Worm (Caenorhabditis elegans) whole organism, L3 larva: ENCODE results near the gene F13C5.2.

Source experiments
- R02D3.7 ChIP-seq: fragments of 150-350 bp; optimal IDR thresholded peaks from 2 replicates; lab custom pipeline; 2014; ENCODE audit warnings: missing biosample characterization, missing genetic modification characterization
- ZK546.5 ChIP-seq: sonication (generic microtip); optimal IDR thresholded peaks from 2 replicates; lab custom pipeline; 2017; ENCODE audit warnings: missing biosample characterization, missing genetic modification characterization
- aly-2 ChIP-seq: fragments of 150-350 bp; optimal IDR thresholded peaks from 2 replicates; lab custom pipeline; 2014; ENCODE audit warnings: missing biosample characterization, missing genetic modification characterization
- ama-1 ChIP-seq: fragments of 150-350 bp; optimal IDR thresholded peaks from 2 replicates; lab custom pipeline; 2018
- ceh-16 ChIP-seq: sonication (generic microtip); optimal IDR thresholded peaks from 2 replicates; lab custom pipeline; 2017; ENCODE audit warnings: missing biosample characterization, missing genetic modification characterization
- ceh-82 ChIP-seq: fragments of 150-350 bp; optimal IDR thresholded peaks from 2 replicates; lab custom pipeline; 2014; ENCODE audit warnings: missing biosample characterization, missing genetic modification characterization
- ceh-9 ChIP-seq: sonication (generic microtip); optimal IDR thresholded peaks from 2 replicates; lab custom pipeline; 2018; ENCODE audit warnings: missing biosample characterization, missing genetic modification characterization
- daf-12 ChIP-seq: fragments of 150-350 bp; optimal IDR thresholded peaks from 2 replicates; lab custom pipeline; 2014; ENCODE audit warnings: missing biosample characterization, missing genetic modification reagents, missing genetic modification characterization
- egl-27 ChIP-seq: sonication (generic microtip); optimal IDR thresholded peaks from 4 replicates; lab custom pipeline; 2017; ENCODE audit warnings: missing biosample characterization, missing genetic modification reagents, missing genetic modification characterization
- egl-5 ChIP-seq: fragments of 150-350 bp; optimal IDR thresholded peaks from 2 replicates; lab custom pipeline; 2017; ENCODE audit warnings: missing biosample characterization, missing genetic modification reagents, missing genetic modification characterization, inconsistent platforms
- elt-2 ChIP-seq: sonication (generic microtip); optimal IDR thresholded peaks from 2 replicates; lab custom pipeline; 2016; ENCODE audit warnings: missing genetic modification reagents, mild to moderate bottlenecking, missing genetic modification characterization, missing compliant biosample characterization
- elt-3 ChIP-seq, 3 experiments: fragments of 150-350 bp in 1 of 3; sonication (generic microtip) in 2 of 3; optimal IDR thresholded peaks; 2 replicates in 2 of 3; 4 replicates in 1 of 3; lab custom pipeline; 2014 to 2017; ENCODE audit warnings: missing biosample characterization in 3 of 3, missing genetic modification characterization in 3 of 3
- eor-1 ChIP-seq, 2 experiments: fragments of 150-350 bp; optimal IDR thresholded peaks; 2 replicates each; lab custom pipeline; 2014 to 2018; ENCODE audit warnings: missing biosample characterization in 2 of 2, missing genetic modification characterization in 2 of 2
- fkh-10 ChIP-seq: sonication (generic microtip); optimal IDR thresholded peaks from 2 replicates; lab custom pipeline; 2017; ENCODE audit warnings: missing biosample characterization, missing genetic modification reagents, missing genetic modification characterization
- fkh-2 ChIP-seq: fragments of 150-350 bp; optimal IDR thresholded peaks from 2 replicates; lab custom pipeline; 2014; ENCODE audit warnings: missing biosample characterization, missing genetic modification reagents, missing genetic modification characterization
- fos-1 ChIP-seq: fragments of 150-350 bp; optimal IDR thresholded peaks from 2 replicates; lab custom pipeline; 2014; ENCODE audit warnings: missing biosample characterization, missing genetic modification characterization
- hmg-11 ChIP-seq: sonication (generic microtip); optimal IDR thresholded peaks from 2 replicates; lab custom pipeline; 2016; ENCODE audit warnings: missing genetic modification characterization, missing compliant biosample characterization
- lin-15B ChIP-seq: fragments of 150-350 bp; optimal IDR thresholded peaks from 2 replicates; lab custom pipeline; 2014; ENCODE audit warnings: missing biosample characterization, missing genetic modification characterization
- lin-39 ChIP-seq: fragments of 150-350 bp; optimal IDR thresholded peaks from 2 replicates; lab custom pipeline; 2018; ENCODE audit warnings: missing biosample characterization, missing genetic modification reagents, missing genetic modification characterization
- lsy-12 ChIP-seq: sonication (generic microtip); optimal IDR thresholded peaks from 2 replicates; lab custom pipeline; 2016; ENCODE audit warnings: mild to moderate bottlenecking, missing genetic modification characterization, missing compliant biosample characterization
- mdl-1 ChIP-seq: fragments of 150-350 bp; optimal IDR thresholded peaks from 2 replicates; lab custom pipeline; 2014; ENCODE audit warnings: missing biosample characterization, missing genetic modification characterization
- mml-1 ChIP-seq: fragments of 150-350 bp; sonication (generic microtip); optimal IDR thresholded peaks from 3 replicates; lab custom pipeline; 2014; ENCODE audit warnings: missing biosample characterization, missing genetic modification characterization
- nfya-1 ChIP-seq: sonication (generic microtip); optimal IDR thresholded peaks from 2 replicates; lab custom pipeline; 2017; ENCODE audit warnings: missing genetic modification characterization, mild to moderate bottlenecking, missing compliant biosample characterization, antibody characterized with exemption, moderate library complexity; ENCODE audit not compliant: insufficient read depth
- nhr-11 ChIP-seq: fragments of 150-350 bp; optimal IDR thresholded peaks from 2 replicates; lab custom pipeline; 2014; ENCODE audit warnings: missing biosample characterization, missing genetic modification characterization
- nhr-12 ChIP-seq: fragments of 150-350 bp; optimal IDR thresholded peaks from 2 replicates; lab custom pipeline; 2014; ENCODE audit warnings: missing biosample characterization, missing genetic modification characterization
- nhr-237 ChIP-seq: fragments of 150-350 bp; optimal IDR thresholded peaks from 2 replicates; lab custom pipeline; 2014; ENCODE audit warnings: missing biosample characterization, missing genetic modification characterization
- nhr-28 ChIP-seq: fragments of 150-350 bp; optimal IDR thresholded peaks from 2 replicates; lab custom pipeline; 2014; ENCODE audit warnings: missing biosample characterization, missing genetic modification characterization
- nhr-43 ChIP-seq: sonication (generic microtip); optimal IDR thresholded peaks from 2 replicates; lab custom pipeline; 2016; ENCODE audit warnings: mild to moderate bottlenecking, missing genetic modification characterization, missing compliant biosample characterization; ENCODE audit not compliant: poor library complexity, severe bottlenecking
- nhr-67 ChIP-seq: fragments of 150-350 bp; optimal IDR thresholded peaks from 2 replicates; lab custom pipeline; 2014; ENCODE audit warnings: missing biosample characterization, missing genetic modification characterization
- nhr-76 ChIP-seq: fragments of 150-350 bp; sonication (generic microtip); optimal IDR thresholded peaks from 5 replicates; lab custom pipeline; 2014; ENCODE audit warnings: missing biosample characterization, missing genetic modification characterization
- pha-4 ChIP-seq: fragments of 150-350 bp; optimal IDR thresholded peaks from 2 replicates; lab custom pipeline; 2014; ENCODE audit warnings: missing biosample characterization, missing genetic modification reagents, missing genetic modification characterization
- pqm-1 ChIP-seq: fragments of 150-350 bp; optimal IDR thresholded peaks from 2 replicates; lab custom pipeline; 2017; ENCODE audit warnings: missing biosample characterization, missing genetic modification characterization, inconsistent platforms
- sea-2 ChIP-seq: fragments of 150-350 bp; sonication (generic microtip); optimal IDR thresholded peaks from 4 replicates; lab custom pipeline; 2014; ENCODE audit warnings: missing biosample characterization, missing genetic modification reagents, missing genetic modification characterization
- skn-1 ChIP-seq: fragments of 150-350 bp; optimal IDR thresholded peaks from 2 replicates; lab custom pipeline; 2014; ENCODE audit warnings: missing biosample characterization, missing genetic modification characterization
- snpc-4 ChIP-seq: fragments of 150-350 bp; optimal IDR thresholded peaks from 2 replicates; lab custom pipeline; 2014; ENCODE audit warnings: missing biosample characterization, missing genetic modification characterization
- tbx-2 ChIP-seq: sonication (generic microtip); optimal IDR thresholded peaks from 2 replicates; lab custom pipeline; 2016; ENCODE audit warnings: mild to moderate bottlenecking, missing genetic modification characterization, missing compliant biosample characterization
- unc-39 ChIP-seq: sonication (generic microtip); optimal IDR thresholded peaks from 4 replicates; lab custom pipeline; 2017; ENCODE audit warnings: missing biosample characterization, missing genetic modification characterization
- zag-1 ChIP-seq: fragments of 150-350 bp; optimal IDR thresholded peaks from 2 replicates; lab custom pipeline; 2014; ENCODE audit warnings: missing biosample characterization, missing genetic modification characterization
- ztf-11 ChIP-seq: fragments of 150-350 bp; optimal IDR thresholded peaks from 2 replicates; lab custom pipeline; 2014; ENCODE audit warnings: missing biosample characterization, missing genetic modification characterization
- ztf-4 ChIP-seq: fragments of 150-350 bp; optimal IDR thresholded peaks from 2 replicates; lab custom pipeline; 2014; ENCODE audit warnings: missing biosample characterization, missing genetic modification characterization

Gene F13C5.2

ce11 chrX:599476-599875 lies 5.7 kb downstream of the F13C5.2 start, which contains the start of gene F13C5.3:
Gene F13C5.3, minus strand, starts transcription at chrX:599576.
- no peak for TF ChIP-seq mml-1 (tag; lab: Kevin White, UChicago)
- no peak for TF ChIP-seq nhr-12 (tag; lab: Kevin White, UChicago)
- TF ChIP-seq ceh-16 (tag; lab: Kevin White, UChicago) = no peak
- TF ChIP-seq sea-2 = no peak
- TF ChIP-seq mdl-1 = no peak
- TF ChIP-seq ceh-82 = no peak
- no peak for TF ChIP-seq lin-15B (tag; lab: Kevin White, UChicago)
- TF ChIP-seq zag-1 (tag; lab: Kevin White, UChicago) = no peak
- TF ChIP-seq nhr-67 = no peak
- no peak for TF ChIP-seq eor-1 (tag; optimal IDR thresholded peaks at IDR 0.05; lab: Kevin White, UChicago)
- TF ChIP-seq egl-27 (tag; lab: Kevin White, UChicago) = no peak
- TF ChIP-seq ztf-4 (tag; lab: Kevin White, UChicago) = no peak
- TF ChIP-seq aly-2 (tag; lab: Kevin White, UChicago) = no peak
- TF ChIP-seq tbx-2 (tag; lab: Kevin White, UChicago) = no peak
- TF ChIP-seq R02D3.7 (tag; lab: Kevin White, UChicago) = no peak
- TF ChIP-seq ztf-11 (tag; lab: Kevin White, UChicago) = no peak
- TF ChIP-seq nhr-11 (tag; lab: Kevin White, UChicago) = no peak

ce11 chrX:600671-601070 lies 6.9 kb downstream of the F13C5.2 start:
- no peak for TF ChIP-seq lin-39
- no peak for TF ChIP-seq nhr-43
- TF ChIP-seq ceh-9 (tag; lab: Kevin White, UChicago) = no peak
- peak; percentile 86 for TF ChIP-seq pha-4
- TF ChIP-seq fkh-10 (GFP tag; lab: Kevin White, UChicago) = no peak
- peak; percentile 46 for TF ChIP-seq pqm-1 (tag; lab: Kevin White, UChicago)
- no peak for TF ChIP-seq daf-12 (tag; lab: Kevin White, UChicago)
- no peak for TF ChIP-seq ama-1 (lab: Kevin White, UChicago)
- TF ChIP-seq ceh-16 (tag; lab: Kevin White, UChicago) = no peak
- no peak for TF ChIP-seq nfya-1 (tag; lab: Kevin White, UChicago)
- TF ChIP-seq elt-2 (tag; lab: Kevin White, UChicago) = peak; percentile 53

- TF ChIP-seq unc-39 (tag; lab: Kevin White, UChicago) (no peak), ceh-16 (tag; lab: Kevin White, UChicago) (no peak), nhr-237 (tag; lab: Kevin White, UChicago) (no peak), lsy-12 (tag; lab: Kevin White, UChicago) (no peak), ceh-82 (no peak), egl-27 (tag; lab: Kevin White, UChicago) (no peak), nhr-28 (tag; lab: Kevin White, UChicago) (no peak), pqm-1 (tag; lab: Kevin White, UChicago) (no peak), elt-3 (tag; optimal IDR thresholded peaks at IDR 0.05; lab: Kevin White, UChicago) (no peak), daf-12 (tag; lab: Kevin White, UChicago) (no peak), skn-1 (tag; lab: Kevin White, UChicago) (peak; percentile 40), nfya-1 (tag; lab: Kevin White, UChicago) (peak; percentile 55), fkh-10 (GFP tag; lab: Kevin White, UChicago) (no peak), nhr-76 (no peak), zag-1 (tag; lab: Kevin White, UChicago) (no peak), mml-1 (tag; lab: Kevin White, UChicago) (no peak), egl-5 (no peak), lin-39 (peak; percentile 84), tbx-2 (tag; lab: Kevin White, UChicago) (peak; percentile 3), hmg-11 (tag; lab: Kevin White, UChicago) (peak; percentile 72), ZK546.5 (tag; lab: Kevin White, UChicago) (no peak), fos-1 (no peak), nhr-11 (tag; lab: Kevin White, UChicago) (no peak), nhr-67 (no peak), ama-1 (lab: Kevin White, UChicago) (no peak), R02D3.7 (tag; lab: Kevin White, UChicago) (no peak), fkh-2 (tag; lab: Kevin White, UChicago) (no peak), snpc-4 (peak; percentile 13), eor-1 (tag; optimal IDR thresholded peaks at IDR 0.05; lab: Kevin White, UChicago) (no peak)
- TF ChIP-seq, all 47 proteins: peak for 6
These were observed 7.6 kb downstream of the F13C5.2 start for ce11 chrX:601340-601757.
